Comparison of ENCODE assay signal across 1 fruit fly cellular context in genomic region chr3R:22093950-22094349, dm6.
A peak's percentile ranks its signal among the peaks of the same experiment; 100 is the strongest.
TF ChIP-seq lines count a peak whose summit lies in the region.

No protein-coding gene starts in this region.

TF ChIP-seq in whole organism, embryonic, 481 proteins besides CTCF, POLR2A, EP300 and RAD21 (continued from another document):
- TF ChIP-seq CG30431 (GFP tag; optimal IDR thresholded peaks at IDR 0.05; lab: Kevin White, UChicago) (no peak), CG15514 (GFP tag; optimal IDR thresholded peaks at IDR 0.05; lab: Kevin White, UChicago) (no peak), Taf1 (GFP tag; IDR thresholded peaks at IDR 0.05; lab: Robert Waterston, UW) (no peak), z (GFP tag; IDR thresholded peaks at IDR 0.05; lab: Robert Waterston, UW) (no peak), CG4424 (GFP tag; optimal IDR thresholded peaks at IDR 0.05; lab: Kevin White, UChicago) (no peak), CG13624 (GFP tag; optimal IDR thresholded peaks at IDR 0.05; lab: Kevin White, UChicago) (no peak), CG33213 (GFP tag; optimal IDR thresholded peaks at IDR 0.05; lab: Kevin White, UChicago) (peak; percentile 25), Eip74EF (GFP tag; optimal IDR thresholded peaks at IDR 0.05; lab: Kevin White, UChicago) (no peak), MESR4 (GFP tag; optimal IDR thresholded peaks at IDR 0.05; lab: Kevin White, UChicago) (no peak), CG12659 (GFP tag; optimal IDR thresholded peaks at IDR 0.05; lab: Kevin White, UChicago) (no peak), onecut (GFP tag; IDR thresholded peaks at IDR 0.05; lab: Robert Waterston, UW) (no peak), Ets97D (GFP tag; optimal IDR thresholded peaks at IDR 0.05; lab: Kevin White, UChicago) (peak; percentile 57), Abd-B (GFP tag; optimal IDR thresholded peaks at IDR 0.05; lab: Kevin White, UChicago) (peak; percentile 36), amos (GFP tag; IDR thresholded peaks at IDR 0.05; lab: Robert Waterston, UW; ENCODE audit: partially characterized antibody) (peak; percentile 28; the same call in 1 of the 2 replicates), Lhr (GFP tag; optimal IDR thresholded peaks at IDR 0.05; lab: Kevin White, UChicago) (peak; percentile 82), Dp (GFP tag; optimal IDR thresholded peaks at IDR 0.05; lab: Kevin White, UChicago) (peak; percentile 78), CG3847 (GFP tag; IDR thresholded peaks at IDR 0.05; lab: Robert Waterston, UW) (peak; percentile 45), gsb (GFP tag; IDR thresholded peaks at IDR 0.05; lab: Robert Waterston, UW) (no peak), Awh (GFP tag; IDR thresholded peaks at IDR 0.05; lab: Robert Waterston, UW) (no peak), Ets65A (GFP tag; lab: Kevin White, UChicago) (peak; percentile 80), Hr78 (GFP tag; optimal IDR thresholded peaks at IDR 0.05; lab: Kevin White, UChicago) (no peak), tup (GFP tag; optimal IDR thresholded peaks at IDR 0.05; lab: Kevin White, UChicago) (no peak), pzg (GFP tag; optimal IDR thresholded peaks at IDR 0.05; lab: Kevin White, UChicago) (peak; percentile 36), sens (GFP tag; lab: Kevin White, UChicago) (peak; percentile 28), zen2 (GFP tag; IDR thresholded peaks at IDR 0.05; lab: Robert Waterston, UW; ENCODE audit: partially characterized antibody) (no peak), dati (GFP tag; IDR thresholded peaks at IDR 0.05; lab: Robert Waterston, UW) (no peak), CG32532 (GFP tag; IDR thresholded peaks at IDR 0.05; lab: Robert Waterston, UW) (no peak), gfzf (GFP tag; optimal IDR thresholded peaks at IDR 0.05; lab: Kevin White, UChicago) (peak; percentile 35), HLH3B (GFP tag; IDR thresholded peaks at IDR 0.05; lab: Robert Waterston, UW) (no peak)
TF ChIP-seq in whole organism, embryonic: peak in this region for 23.
